Worm (Caenorhabditis elegans) whole organism, L2 larva: Measurements from ENCODE around the gene gad-3.
A peak's percentile ranks its signal among the peaks of the same experiment; 100 is the strongest.

Source experiments
- F13H6.1 ChIP-seq: sonication (generic microtip); optimal IDR thresholded peaks from 2 replicates; lab custom pipeline; 2016; ENCODE audit warnings: missing genetic modification characterization, missing compliant biosample characterization
- alr-1 ChIP-seq: fragments of 150-350 bp; optimal IDR thresholded peaks from 2 replicates; lab custom pipeline; 2014; ENCODE audit warnings: missing biosample characterization, missing genetic modification characterization
- aly-2 ChIP-seq: fragments of 150-350 bp; optimal IDR thresholded peaks from 2 replicates; lab custom pipeline; 2014; ENCODE audit warnings: missing biosample characterization, missing genetic modification characterization
- ama-1 ChIP-seq: fragments of 150-350 bp; optimal IDR thresholded peaks from 2 replicates; lab custom pipeline; 2018; ENCODE audit warnings: inconsistent platforms
- blmp-1 ChIP-seq: sonication (generic microtip); optimal IDR thresholded peaks from 2 replicates; lab custom pipeline; 2017; ENCODE audit warnings: missing genetic modification characterization, mild to moderate bottlenecking, missing compliant biosample characterization, antibody characterized with exemption, moderate library complexity; ENCODE audit not compliant: insufficient read depth
- ceh-16 ChIP-seq: fragments of 150-350 bp; optimal IDR thresholded peaks from 2 replicates; lab custom pipeline; 2014; ENCODE audit warnings: missing biosample characterization, missing genetic modification characterization
- ceh-82 ChIP-seq: fragments of 150-350 bp; optimal IDR thresholded peaks from 2 replicates; lab custom pipeline; 2014; ENCODE audit warnings: missing biosample characterization, missing genetic modification characterization
- crh-2 ChIP-seq: sonication (generic microtip); optimal IDR thresholded peaks from 2 replicates; lab custom pipeline; 2017; ENCODE audit warnings: missing biosample characterization, missing genetic modification characterization
- dmd-4 ChIP-seq: sonication (generic microtip); optimal IDR thresholded peaks from 2 replicates; lab custom pipeline; 2017; ENCODE audit warnings: missing biosample characterization, missing genetic modification characterization
- egl-27 ChIP-seq: sonication (generic microtip); optimal IDR thresholded peaks from 3 replicates; lab custom pipeline; 2017; ENCODE audit warnings: missing biosample characterization, missing genetic modification reagents, missing genetic modification characterization
- elt-3 ChIP-seq: sonication (generic microtip); optimal IDR thresholded peaks from 2 replicates; lab custom pipeline; 2017; ENCODE audit warnings: missing biosample characterization, missing genetic modification characterization
- lin-11 ChIP-seq: fragments of 150-350 bp; sonication (generic microtip); optimal IDR thresholded peaks from 2 replicates; lab custom pipeline; 2014; ENCODE audit warnings: missing biosample characterization, missing genetic modification characterization, inconsistent platforms, mixed read lengths
- lsy-2 ChIP-seq, 2 experiments: fragments of 150-350 bp in 1 of 2; sonication (generic microtip) in 1 of 2; optimal IDR thresholded peaks; 2 replicates each; lab custom pipeline; 2014 to 2017; ENCODE audit warnings: missing biosample characterization in 2 of 2, missing genetic modification characterization in 2 of 2
- mab-5 ChIP-seq: fragments of 150-350 bp; optimal IDR thresholded peaks from 2 replicates; lab custom pipeline; 2014; ENCODE audit warnings: missing biosample characterization, missing genetic modification characterization
- mbf-1 ChIP-seq: sonication (generic microtip); optimal IDR thresholded peaks from 2 replicates; lab custom pipeline; 2017; ENCODE audit warnings: missing biosample characterization, missing genetic modification characterization
- nhr-10 ChIP-seq: sonication (generic microtip); optimal IDR thresholded peaks from 2 replicates; lab custom pipeline; 2017; ENCODE audit warnings: missing biosample characterization, missing genetic modification characterization
- nhr-12 ChIP-seq: fragments of 150-350 bp; optimal IDR thresholded peaks from 2 replicates; lab custom pipeline; 2014; ENCODE audit warnings: missing biosample characterization, missing genetic modification characterization
- nhr-129 ChIP-seq: fragments of 150-350 bp; optimal IDR thresholded peaks from 2 replicates; lab custom pipeline; 2014; ENCODE audit warnings: missing biosample characterization, missing genetic modification characterization
- nhr-237 ChIP-seq: fragments of 150-350 bp; optimal IDR thresholded peaks from 2 replicates; lab custom pipeline; 2014; ENCODE audit warnings: missing biosample characterization, missing genetic modification characterization
- nhr-25 ChIP-seq: fragments of 150-350 bp; sonication (generic microtip); optimal IDR thresholded peaks from 3 replicates; lab custom pipeline; 2014; ENCODE audit warnings: missing biosample characterization, missing genetic modification characterization
- sma-3 ChIP-seq: sonication (generic microtip); optimal IDR thresholded peaks from 2 replicates; lab custom pipeline; 2016; ENCODE audit warnings: missing genetic modification reagents, missing genetic modification characterization, missing compliant biosample characterization
- sma-9 ChIP-seq, 2 experiments: fragments of 150-350 bp in 1 of 2; sonication (generic microtip) in 1 of 2; optimal IDR thresholded peaks; 2 replicates each; lab custom pipeline; 2014 to 2016; ENCODE audit warnings: missing genetic modification characterization in 2 of 2, mild to moderate bottlenecking in 1 of 2, missing biosample characterization in 1 of 2, missing compliant biosample characterization in 1 of 2, missing genetic modification reagents in 1 of 2, moderate library complexity in 1 of 2
- snpc-4 ChIP-seq: fragments of 150-350 bp; optimal IDR thresholded peaks from 2 replicates; lab custom pipeline; 2014; ENCODE audit warnings: missing biosample characterization, missing genetic modification characterization
- unc-55 ChIP-seq: fragments of 150-350 bp; sonication (generic microtip); optimal IDR thresholded peaks from 3 replicates; lab custom pipeline; 2014; ENCODE audit warnings: missing biosample characterization, missing genetic modification reagents, missing genetic modification characterization
- unc-62 ChIP-seq: fragments of 150-350 bp; optimal IDR thresholded peaks from 2 replicates; lab custom pipeline; 2014; ENCODE audit warnings: missing biosample characterization, missing genetic modification reagents, missing genetic modification characterization
- ztf-1 ChIP-seq: fragments of 200-800 bp; sonication (Bioruptor generic); conservative IDR thresholded peaks from 2 replicates; pipeline ENCODE4 v1.3.6; 2022; ENCODE audit warnings: missing genetic modification characterization, missing compliant biosample characterization
- ztf-11 ChIP-seq: sonication (generic microtip); optimal IDR thresholded peaks from 2 replicates; lab custom pipeline; 2017; ENCODE audit warnings: missing biosample characterization, missing genetic modification characterization

gad-3 gene

DNA sequence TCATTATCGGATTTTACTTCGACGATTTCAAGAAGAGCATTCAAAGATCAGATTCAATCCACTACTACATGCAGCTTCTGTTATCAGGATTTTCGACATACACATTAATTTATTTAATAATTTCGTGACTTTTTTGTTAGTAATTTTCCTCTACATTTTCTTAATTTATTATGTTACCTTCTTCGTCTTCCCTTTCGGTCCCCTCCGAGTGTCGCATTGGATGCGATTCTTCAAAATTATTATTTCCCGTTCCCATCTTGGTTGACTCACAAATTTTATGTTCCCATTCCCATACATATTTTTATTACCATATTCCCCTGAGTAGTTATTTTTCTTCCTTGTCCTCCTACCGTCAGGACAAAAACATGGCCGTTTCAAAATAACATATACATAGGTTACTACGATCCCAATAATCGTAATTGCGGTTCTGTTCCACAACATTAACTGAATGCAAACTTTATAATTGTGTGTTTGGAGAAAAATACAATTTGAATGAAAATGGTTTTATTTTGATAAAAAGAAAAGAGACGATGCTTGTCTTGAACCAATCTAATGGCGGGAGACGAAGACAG lies 13.6 kb downstream of the gad-3 start:
- peak; percentile 18 for TF ChIP-seq ama-1 (lab: Kevin White, UChicago)
- TF ChIP-seq nhr-25 (tag; lab: Kevin White, UChicago): peak; percentile 40
- TF ChIP-seq, all 48 proteins: peak for 2; not testable (repeated sequence) for 46

DNA sequence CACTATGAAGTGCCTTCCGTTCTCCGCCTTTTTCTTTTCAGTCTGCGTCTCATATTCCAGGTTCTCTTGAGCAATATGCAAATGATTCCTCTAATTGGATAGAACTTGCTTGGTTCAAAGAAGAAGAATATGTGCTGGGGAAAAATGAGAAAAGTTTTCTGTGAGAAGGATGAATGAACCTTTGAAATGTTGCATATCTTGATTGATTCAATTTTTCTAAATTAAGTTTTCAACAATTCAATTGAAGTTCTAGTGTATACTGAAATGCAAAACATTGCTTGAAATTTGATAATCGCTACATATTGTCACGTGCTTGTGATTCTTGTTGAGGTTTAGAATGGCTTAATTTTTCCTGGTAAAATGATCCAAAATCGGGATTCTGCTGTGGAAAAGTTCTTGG lies 15.2 kb downstream of the gad-3 start:
- no peak for TF ChIP-seq aly-2
- TF ChIP-seq F13H6.1 (tag; lab: Kevin White, UChicago): no peak
- TF ChIP-seq lin-11 (tag; lab: Kevin White, UChicago): no peak
- no peak for TF ChIP-seq blmp-1 (tag; lab: Kevin White, UChicago)
- no peak for TF ChIP-seq unc-62 (GFP tag; lab: Kevin White, UChicago)
- TF ChIP-seq mab-5: no peak
- TF ChIP-seq elt-3: no peak
- TF ChIP-seq sma-3 (GFP tag; lab: Kevin White, UChicago): no peak
- no peak for TF ChIP-seq unc-55 (GFP tag; lab: Kevin White, UChicago)
- no peak for TF ChIP-seq snpc-4 (tag; lab: Kevin White, UChicago)
- no peak for TF ChIP-seq ztf-1
- no peak for TF ChIP-seq ceh-82 (tag; lab: Kevin White, UChicago)
- TF ChIP-seq alr-1: no peak

DNA sequence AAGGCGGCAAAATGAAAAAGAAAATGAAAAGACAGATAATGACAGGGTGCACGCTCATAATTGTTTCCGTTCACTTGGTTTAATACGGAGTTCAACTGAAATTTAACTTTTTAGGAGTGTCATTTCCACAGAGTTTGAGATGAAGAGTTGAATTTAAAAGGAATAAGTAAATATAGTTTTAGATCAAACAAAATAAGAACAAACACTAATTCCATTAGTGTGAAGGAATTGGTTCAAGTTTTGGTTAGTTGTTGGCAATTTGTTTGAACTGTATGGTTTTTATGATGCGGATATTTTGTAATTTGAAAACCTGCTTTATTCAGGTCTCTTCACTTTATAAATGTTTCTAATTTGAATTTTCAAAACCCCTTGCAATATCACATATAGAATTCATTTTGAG lies 16.1 kb downstream of the gad-3 start, which contains the start of gene B0222.15:
B0222.15 (minus strand) TSS at position 101 of the 400 bp plus-strand sequence.
- TF ChIP-seq nhr-12 (tag; lab: Kevin White, UChicago): no peak
- no peak for TF ChIP-seq nhr-129 (tag; lab: Kevin White, UChicago)
- no peak for TF ChIP-seq egl-27 (tag; lab: Kevin White, UChicago)
- TF ChIP-seq unc-55 (GFP tag; lab: Kevin White, UChicago): no peak
- no peak for TF ChIP-seq dmd-4
- no peak for TF ChIP-seq elt-3
- no peak for TF ChIP-seq mbf-1 (tag; lab: Kevin White, UChicago)
- TF ChIP-seq lsy-2 (tag; optimal IDR thresholded peaks at IDR 0.05; lab: Kevin White, UChicago): no peak

DNA sequence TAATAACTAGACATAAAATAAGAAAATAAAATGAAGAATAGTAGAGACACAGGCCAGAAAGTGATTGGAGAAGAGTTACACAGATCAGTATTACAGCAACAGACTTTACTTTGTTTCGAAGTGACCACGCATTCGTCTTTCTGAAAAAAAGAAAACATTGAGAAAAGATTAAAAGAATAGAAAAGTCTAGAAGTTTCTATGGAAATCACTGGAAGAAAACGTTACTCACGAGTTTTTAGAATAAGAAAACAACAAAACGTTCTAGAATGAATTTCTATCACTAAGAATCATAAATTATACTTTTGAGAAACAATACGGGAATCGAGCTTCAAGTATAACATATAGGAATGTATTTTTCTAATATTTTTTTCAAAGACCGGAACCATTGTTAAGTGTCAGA lies 17.2 kb downstream of the gad-3 start:
- no peak for TF ChIP-seq nhr-10 (tag; lab: Kevin White, UChicago)
- TF ChIP-seq F13H6.1 (tag; lab: Kevin White, UChicago): no peak

ce11 chrV:9154772-9155171 lies 18.0 kb downstream of the gad-3 start, which contains the start of gene B0222.5:
Gene B0222.5 (minus strand): TSS chrV:9154872.
- TF ChIP-seq F13H6.1 (tag; lab: Kevin White, UChicago): no peak
- no peak for TF ChIP-seq crh-2 (tag; lab: Kevin White, UChicago)
- no peak for TF ChIP-seq nhr-237 (tag; lab: Kevin White, UChicago)
- no peak for TF ChIP-seq ceh-16 (tag; lab: Kevin White, UChicago)
- TF ChIP-seq, all 48 proteins: peak for 0

ce11 chrV:9152339-9152738 lies 20.5 kb downstream of the gad-3 start:
- TF ChIP-seq sma-9 (GFP tag; optimal IDR thresholded peaks at IDR 0.05; lab: Kevin White, UChicago) (peak; percentile 67), sma-9 (tag; optimal IDR thresholded peaks at IDR 0.05; lab: Kevin White, UChicago) (no peak), lin-11 (tag; lab: Kevin White, UChicago) (no peak)

- TF ChIP-seq nhr-10 (tag; lab: Kevin White, UChicago): no peak
- TF ChIP-seq nhr-129 (tag; lab: Kevin White, UChicago): no peak
- TF ChIP-seq ztf-11 (tag; lab: Kevin White, UChicago): no peak
- TF ChIP-seq sma-9 (GFP tag; optimal IDR thresholded peaks at IDR 0.05; lab: Kevin White, UChicago): peak; percentile 54
- TF ChIP-seq sma-9 (tag; optimal IDR thresholded peaks at IDR 0.05; lab: Kevin White, UChicago): no peak
Observed at ce11 chrV:9148151-9148550, 24.7 kb downstream of the gad-3 start.
